Worm (Caenorhabditis elegans): ENCODE measurements around the gene ssq-2.

Gene ssq-2

ce11 chrIV:5025646-5026045 is 29.7 kb downstream of the ssq-2 start, which contains the start of gene C09B9.85:
Gene C09B9.85 (minus strand): TSS chrIV:5025746.
- TF ChIP-seq sma-9 (GFP tag; optimal IDR thresholded peaks at IDR 0.05) (no peak), sma-9 (tag; optimal IDR thresholded peaks at IDR 0.05) (no peak), nhr-77 (tag; optimal IDR thresholded peaks at IDR 0.05) (no peak), fos-1 (tag; optimal IDR thresholded peaks at IDR 0.05) (no peak), egl-27 (tag; optimal IDR thresholded peaks at IDR 0.05) (no peak), mab-5 (tag; optimal IDR thresholded peaks at IDR 0.05) (no peak), sma-3 (GFP tag; optimal IDR thresholded peaks at IDR 0.05) (no peak), R02D3.7 (tag; optimal IDR thresholded peaks at IDR 0.05) (no peak), mdl-1 (tag; optimal IDR thresholded peaks at IDR 0.05) (no peak), ceh-16 (tag; optimal IDR thresholded peaks at IDR 0.05) (no peak), unc-39 (tag; optimal IDR thresholded peaks at IDR 0.05) (no peak), aly-2 (tag; optimal IDR thresholded peaks at IDR 0.05) (no peak), gmeb-1 (tag; optimal IDR thresholded peaks at IDR 0.05) (no peak), unc-55 (GFP tag; optimal IDR thresholded peaks at IDR 0.05) (no peak), nhr-10 (tag; optimal IDR thresholded peaks at IDR 0.05) (no peak), lin-13 (GFP tag; optimal IDR thresholded peaks at IDR 0.05) (no peak), peb-1 (tag; optimal IDR thresholded peaks at IDR 0.05) (no peak), ztf-11 (tag; optimal IDR thresholded peaks at IDR 0.05) (no peak), nhr-12 (tag; optimal IDR thresholded peaks at IDR 0.05) (no peak)

- TF ChIP-seq nhr-12 (tag; optimal IDR thresholded peaks at IDR 0.05) (no peak), unc-62 (GFP tag; optimal IDR thresholded peaks at IDR 0.05) (no peak), Y55F3AM.14 (GFP tag; optimal IDR thresholded peaks at IDR 0.05) (no peak), zag-1 (tag; optimal IDR thresholded peaks at IDR 0.05) (no peak), nhr-11 (tag; optimal IDR thresholded peaks at IDR 0.05) (no peak), unc-39 (tag; optimal IDR thresholded peaks at IDR 0.05) (no peak), lin-39 (tag; optimal IDR thresholded peaks at IDR 0.05) (no peak), nhr-129 (tag; optimal IDR thresholded peaks at IDR 0.05) (no peak), blmp-1 (tag; optimal IDR thresholded peaks at IDR 0.05; ENCODE audit: insufficient read depth) (no peak), nhr-77 (tag; optimal IDR thresholded peaks at IDR 0.05) (no peak), sma-3 (GFP tag; optimal IDR thresholded peaks at IDR 0.05) (no peak), lin-13 (GFP tag; optimal IDR thresholded peaks at IDR 0.05) (no peak), snpc-4 (tag; optimal IDR thresholded peaks at IDR 0.05) (no peak), ama-1 (optimal IDR thresholded peaks at IDR 0.05) (no peak), ceh-16 (tag; optimal IDR thresholded peaks at IDR 0.05) (no peak)
Measured at ce11 chrIV:5028978-5029377, 33.0 kb downstream of the ssq-2 start, which contains the start of the genes best-6 and C09B9.2. Gene best-6 (minus strand): TSS chrIV:5029078. Gene C09B9.2 (plus strand): TSS chrIV:5029291.

ce11 chrIV:5031346-5031745 is 35.4 kb downstream of the ssq-2 start:
- TF ChIP-seq ceh-16 (tag; optimal IDR thresholded peaks at IDR 0.05) (no peak), nhr-237 (tag; optimal IDR thresholded peaks at IDR 0.05) (no peak), nhr-11 (tag; optimal IDR thresholded peaks at IDR 0.05) (no peak), R02D3.7 (tag; optimal IDR thresholded peaks at IDR 0.05) (no peak), mbf-1 (tag; optimal IDR thresholded peaks at IDR 0.05) (no peak), ama-1 (optimal IDR thresholded peaks at IDR 0.05) (no peak)

ce11 chrIV:5033276-5033675 is 37.3 kb downstream of the ssq-2 start, which contains the start of gene C09B9.4:
Gene C09B9.4 (minus strand): TSS chrIV:5033376.
- TF ChIP-seq ztf-4 (tag; optimal IDR thresholded peaks at IDR 0.05) (no peak), peb-1 (tag; optimal IDR thresholded peaks at IDR 0.05) (no peak), ceh-16 (tag; optimal IDR thresholded peaks at IDR 0.05) (no peak), egl-27 (tag; optimal IDR thresholded peaks at IDR 0.05) (no peak), skn-1 (tag; optimal IDR thresholded peaks at IDR 0.05) (no peak), nhr-12 (tag; optimal IDR thresholded peaks at IDR 0.05) (no peak), nhr-10 (tag; optimal IDR thresholded peaks at IDR 0.05) (no peak)

ce11 chrIV:5037489-5037888 is 41.5 kb downstream of the ssq-2 start, which contains the start of gene C09B9.1:
Gene C09B9.1 (plus strand): TSS chrIV:5037789.
- no peak for TF ChIP-seq R02D3.7 (tag; optimal IDR thresholded peaks at IDR 0.05)
- TF ChIP-seq dmd-4 (tag; optimal IDR thresholded peaks at IDR 0.05) = no peak
- no peak for TF ChIP-seq snpc-4 (tag; optimal IDR thresholded peaks at IDR 0.05)
- no peak for TF ChIP-seq blmp-1 (tag; optimal IDR thresholded peaks at IDR 0.05; ENCODE audit: insufficient read depth)
- no peak for TF ChIP-seq unc-39 (tag; optimal IDR thresholded peaks at IDR 0.05)
- no peak for TF ChIP-seq ztf-1 (GFP tag; conservative IDR thresholded peaks at IDR 0.05)
- no peak for TF ChIP-seq ceh-82 (tag; optimal IDR thresholded peaks at IDR 0.05)
- no peak for TF ChIP-seq ZK546.5 (tag; optimal IDR thresholded peaks at IDR 0.05)
- no peak for TF ChIP-seq elt-3 (tag; optimal IDR thresholded peaks at IDR 0.05)
- TF ChIP-seq ama-1 (optimal IDR thresholded peaks at IDR 0.05) = no peak
- TF ChIP-seq nhr-129 (tag; optimal IDR thresholded peaks at IDR 0.05) = no peak
- TF ChIP-seq mdl-1 (tag; optimal IDR thresholded peaks at IDR 0.05) = no peak
- TF ChIP-seq elt-1 (tag; optimal IDR thresholded peaks at IDR 0.05) = no peak
- TF ChIP-seq lsy-2 (tag; optimal IDR thresholded peaks at IDR 0.05) = no peak

Measured in whole organism, L2 larva.